Worm (Caenorhabditis elegans) whole organism, young adult: Measurements from ENCODE around the gene C56G2.5.

Source experiments
- D2030.7 ChIP-seq: fragments of 200-800 bp; sonication (Bioruptor generic); IDR thresholded peaks from 2 replicates; pipeline ENCODE4 v1.3.6; 2022; ENCODE audit warnings: missing genetic modification reagents, missing genetic modification characterization, missing compliant biosample characterization
- F49E8.2 ChIP-seq: sonication (generic microtip); optimal IDR thresholded peaks from 3 replicates; lab custom pipeline; 2017; ENCODE audit warnings: missing genetic modification characterization, mild to moderate bottlenecking, missing compliant biosample characterization, antibody characterized with exemption, moderate library complexity; ENCODE audit not compliant: insufficient read depth
- T07F8.4 ChIP-seq: sonication (generic microtip); optimal IDR thresholded peaks from 2 replicates; lab custom pipeline; 2016; ENCODE audit warnings: mild to moderate bottlenecking, missing genetic modification characterization, moderate library complexity, missing compliant biosample characterization
- Y67H2A.10 ChIP-seq: fragments of 200-800 bp; sonication (Bioruptor generic); conservative IDR thresholded peaks from 2 replicates; pipeline ENCODE4 v1.3.6; 2022; ENCODE audit warnings: missing genetic modification reagents, missing genetic modification characterization, missing compliant biosample characterization
- Y79H2A.3 ChIP-seq: fragments of 200-800 bp; sonication (Bioruptor generic); conservative IDR thresholded peaks from 2 replicates; pipeline ENCODE4 v1.3.6; 2022; ENCODE audit warnings: missing genetic modification reagents, missing genetic modification characterization, missing compliant biosample characterization
- ZK185.1 ChIP-seq: sonication (generic microtip); optimal IDR thresholded peaks from 2 replicates; lab custom pipeline; 2016; ENCODE audit warnings: mild to moderate bottlenecking, missing genetic modification characterization, missing compliant biosample characterization; ENCODE audit not compliant: poor library complexity, severe bottlenecking
- akir-1 ChIP-seq: fragments of 200-800 bp; sonication (Bioruptor generic); optimal IDR thresholded peaks from 2 replicates; lab custom pipeline; 2018; ENCODE audit warnings: mild to moderate bottlenecking, missing genetic modification characterization, moderate library complexity, missing compliant biosample characterization
- atf-7 ChIP-seq: sonication (generic microtip); optimal IDR thresholded peaks from 2 replicates; lab custom pipeline; 2017; ENCODE audit warnings: mild to moderate bottlenecking, missing genetic modification characterization, missing compliant biosample characterization
- athp-1 ChIP-seq: sonication (generic microtip); optimal IDR thresholded peaks from 2 replicates; lab custom pipeline; 2017; ENCODE audit warnings: mild to moderate bottlenecking, missing genetic modification characterization, missing compliant biosample characterization
- attf-6 ChIP-seq: fragments of 200-800 bp; sonication (Bioruptor generic); IDR thresholded peaks from 2 replicates; pipeline ENCODE4 v1.3.6; 2022; ENCODE audit warnings: missing genetic modification reagents, missing genetic modification characterization, missing compliant biosample characterization
- bed-2 ChIP-seq: fragments of 200-800 bp; sonication (Bioruptor generic); IDR thresholded peaks from 2 replicates; pipeline ENCODE4 v1.3.6; 2022; ENCODE audit warnings: missing genetic modification reagents, missing genetic modification characterization, missing compliant biosample characterization
- ceh-79 ChIP-seq: sonication (generic microtip); optimal IDR thresholded peaks from 2 replicates; lab custom pipeline; 2017; ENCODE audit warnings: mild to moderate bottlenecking, missing genetic modification characterization, missing compliant biosample characterization
- egl-18 ChIP-seq: fragments of 200-800 bp; sonication (Bioruptor generic); IDR thresholded peaks from 2 replicates; pipeline ENCODE4 v1.3.6; 2022; ENCODE audit warnings: missing genetic modification reagents, missing genetic modification characterization, missing compliant biosample characterization
- gei-17 ChIP-seq: fragments of 200-800 bp; sonication (Bioruptor generic); optimal IDR thresholded peaks from 2 replicates; lab custom pipeline; 2018; ENCODE audit warnings: mild to moderate bottlenecking, missing genetic modification characterization, missing compliant biosample characterization
- hlh-12 ChIP-seq: sonication (generic microtip); optimal IDR thresholded peaks from 2 replicates; lab custom pipeline; 2016; ENCODE audit warnings: missing genetic modification characterization, missing compliant biosample characterization
- hlh-26 ChIP-seq: fragments of 200-800 bp; sonication (Bioruptor generic); conservative IDR thresholded peaks from 2 replicates; pipeline ENCODE4 v1.3.6; 2022; ENCODE audit warnings: missing genetic modification reagents, missing genetic modification characterization, missing compliant biosample characterization
- hmg-1.2 ChIP-seq: fragments of 200-800 bp; sonication (Bioruptor generic); IDR thresholded peaks from 2 replicates; pipeline ENCODE4 v1.3.6; 2022; ENCODE audit warnings: missing genetic modification reagents, missing genetic modification characterization, missing compliant biosample characterization
- hsf-1 ChIP-seq: fragments of 200-800 bp; sonication (Bioruptor generic); IDR thresholded peaks from 2 replicates; pipeline ENCODE4 v1.3.6; 2022; ENCODE audit warnings: missing genetic modification reagents, missing genetic modification characterization, missing compliant biosample characterization
- lag-1 ChIP-seq: fragments of 200-800 bp; sonication (Bioruptor generic); IDR thresholded peaks from 2 replicates; pipeline ENCODE4 v1.3.6; 2022; ENCODE audit warnings: missing genetic modification reagents, missing genetic modification characterization, missing compliant biosample characterization
- lin-35 ChIP-seq, 3 experiments: fragments of 150-350 bp in 2 of 3; sonication (generic microtip) in 1 of 3; optimal IDR thresholded peaks; 2 replicates each; lab custom pipeline; 2014 to 2018; ENCODE audit warnings: missing biosample characterization in 3 of 3, missing genetic modification characterization in 3 of 3, missing genetic modification reagents in 3 of 3
- lin-40 ChIP-seq: sonication (generic microtip); optimal IDR thresholded peaks from 2 replicates; lab custom pipeline; 2016; ENCODE audit warnings: missing genetic modification characterization, mild to moderate bottlenecking, missing compliant biosample characterization, missing genotype, missing genetic modification reagents
- madf-10 ChIP-seq: sonication (generic microtip); optimal IDR thresholded peaks from 2 replicates; lab custom pipeline; 2016; ENCODE audit warnings: mild to moderate bottlenecking, missing genetic modification characterization, missing compliant biosample characterization
- madf-3 ChIP-seq: fragments of 200-800 bp; sonication (Bioruptor generic); IDR thresholded peaks from 2 replicates; pipeline ENCODE4 v1.3.6; 2022; ENCODE audit warnings: missing genetic modification reagents, missing genetic modification characterization, missing compliant biosample characterization
- madf-6 ChIP-seq: fragments of 200-800 bp; sonication (Bioruptor generic); IDR thresholded peaks from 2 replicates; pipeline ENCODE4 v1.3.6; 2022; ENCODE audit warnings: missing genetic modification reagents, missing genetic modification characterization, missing compliant biosample characterization
- mes-4 ChIP-seq: sonication (generic microtip); optimal IDR thresholded peaks from 2 replicates; lab custom pipeline; 2016; ENCODE audit warnings: missing genotype, missing genetic modification characterization, missing compliant biosample characterization
- nfyb-1 ChIP-seq: fragments of 200-800 bp; sonication (Bioruptor generic); IDR thresholded peaks from 2 replicates; pipeline ENCODE4 v1.3.6; 2022; ENCODE audit warnings: missing genetic modification reagents, missing genetic modification characterization, missing compliant biosample characterization
- nhr-120 ChIP-seq: fragments of 200-800 bp; sonication (Bioruptor generic); IDR thresholded peaks from 2 replicates; pipeline ENCODE4 v1.3.6; 2022; ENCODE audit warnings: missing genetic modification characterization, missing compliant biosample characterization
- pbrm-1 ChIP-seq: fragments of 200-800 bp; sonication (Bioruptor generic); IDR thresholded peaks from 2 replicates; pipeline ENCODE4 v1.3.6; 2022; ENCODE audit warnings: missing genetic modification reagents, missing genetic modification characterization, missing compliant biosample characterization
- pha-4 ChIP-seq: fragments of 150-350 bp; sonication (generic microtip); optimal IDR thresholded peaks from 2 replicates; lab custom pipeline; 2014; ENCODE audit warnings: missing biosample characterization, missing genetic modification reagents, missing genetic modification characterization
- repo-1 ChIP-seq: sonication (generic microtip); optimal IDR thresholded peaks from 2 replicates; lab custom pipeline; 2017; ENCODE audit warnings: mild to moderate bottlenecking, missing genetic modification characterization, missing compliant biosample characterization
- sdz-38 ChIP-seq: sonication (generic microtip); optimal IDR thresholded peaks from 2 replicates; lab custom pipeline; 2016; ENCODE audit warnings: missing genotype, missing genetic modification characterization, missing compliant biosample characterization
- sea-2 ChIP-seq: fragments of 200-800 bp; sonication (Bioruptor generic); IDR thresholded peaks from 2 replicates; pipeline ENCODE4 v1.3.6; 2022; ENCODE audit warnings: missing genetic modification characterization, missing compliant biosample characterization
- snpc-1.1 ChIP-seq: sonication (generic microtip); optimal IDR thresholded peaks from 2 replicates; lab custom pipeline; 2017; ENCODE audit warnings: missing genetic modification characterization, mild to moderate bottlenecking, missing compliant biosample characterization, antibody characterized with exemption, moderate library complexity, missing genotype, missing genetic modification reagents; ENCODE audit not compliant: insufficient read depth
- snpc-1.3 ChIP-seq: sonication (generic microtip); optimal IDR thresholded peaks from 2 replicates; lab custom pipeline; 2017; ENCODE audit warnings: missing genetic modification characterization, mild to moderate bottlenecking, missing compliant biosample characterization, antibody characterized with exemption, moderate library complexity, missing genotype, missing genetic modification reagents; ENCODE audit not compliant: insufficient read depth
- snpc-4 ChIP-seq, 5 experiments: fragments of 150-350 bp in 1 of 5; sonication (generic microtip) in 4 of 5; optimal IDR thresholded peaks; 2 replicates each; lab custom pipeline; 2014 to 2018; ENCODE audit warnings: missing genetic modification characterization in 5 of 5, missing biosample characterization in 3 of 5, antibody characterized with exemption in 2 of 5, mild to moderate bottlenecking in 2 of 5, missing compliant biosample characterization in 2 of 5, missing genotype in 2 of 5, moderate library complexity in 2 of 5, missing genetic modification reagents in 1 of 5
- somi-1 ChIP-seq: fragments of 200-800 bp; sonication (Bioruptor generic); optimal IDR thresholded peaks from 2 replicates; lab custom pipeline; 2018; ENCODE audit warnings: mild to moderate bottlenecking, missing genetic modification characterization, missing compliant biosample characterization
- tbp1 ChIP-seq: fragments of 200-800 bp; sonication (Bioruptor generic); optimal IDR thresholded peaks from 2 replicates; lab custom pipeline; 2018; ENCODE audit warnings: mild to moderate bottlenecking, missing genetic modification characterization, missing compliant biosample characterization
- unc-62 ChIP-seq: fragments of 150-350 bp; optimal IDR thresholded peaks from 2 replicates; lab custom pipeline; 2014; ENCODE audit warnings: missing biosample characterization, missing genetic modification reagents, missing genetic modification characterization
- xnd-1 ChIP-seq: sonication (generic microtip); optimal IDR thresholded peaks from 2 replicates; lab custom pipeline; 2016; ENCODE audit warnings: missing genotype, missing genetic modification reagents, missing genetic modification characterization, missing compliant biosample characterization
- ztf-18 ChIP-seq: sonication (generic microtip); optimal IDR thresholded peaks from 2 replicates; lab custom pipeline; 2016; ENCODE audit warnings: missing genotype, mild to moderate bottlenecking, missing genetic modification characterization, missing compliant biosample characterization
- ztf-22 ChIP-seq: fragments of 200-800 bp; sonication (Bioruptor generic); optimal IDR thresholded peaks from 2 replicates; lab custom pipeline; 2018; ENCODE audit warnings: mild to moderate bottlenecking, missing genetic modification characterization, moderate library complexity, missing compliant biosample characterization
- ztf-26 ChIP-seq: sonication (generic microtip); optimal IDR thresholded peaks from 2 replicates; lab custom pipeline; 2017; ENCODE audit warnings: missing genetic modification characterization, missing compliant biosample characterization

C56G2.5 gene

ce11 chrIII:6280070-6280596 lies 43.9 kb downstream of the C56G2.5 start, which contains the start of gene hmg-1.2 (continued):
- peak; percentile 36 for TF ChIP-seq tbp1
- TF ChIP-seq repo-1 (tag; lab: Kevin White, UChicago), result peak; percentile 73
- TF ChIP-seq ztf-18 (tag; lab: Kevin White, UChicago), result peak; percentile 18
- no peak for TF ChIP-seq snpc-1.3 (tag; lab: Kevin White, UChicago)
- no peak for TF ChIP-seq T07F8.4
- peak; percentile 86 for TF ChIP-seq nfyb-1
- peak; percentile 11 for TF ChIP-seq snpc-4 (GFP tag; optimal IDR thresholded peaks at IDR 0.05; lab: Kevin White, UChicago)
- TF ChIP-seq snpc-4 (tag; optimal IDR thresholded peaks at IDR 0.05; lab: Kevin White, UChicago), result peak in 3 of 4 experiments; percentile 60 to 75 (median 73)
- TF ChIP-seq pha-4, result peak; percentile 25
- no peak for TF ChIP-seq mes-4 (tag; lab: Kevin White, UChicago)
- TF ChIP-seq atf-7 (tag; lab: Kevin White, UChicago), result peak; percentile 67
- no peak for TF ChIP-seq D2030.7 (GFP tag; lab: Robert Waterston, UW)
- peak; percentile 50 for TF ChIP-seq athp-1 (tag; lab: Kevin White, UChicago)
- no peak for TF ChIP-seq Y79H2A.3 (GFP tag; lab: Robert Waterston, UW)
- TF ChIP-seq unc-62, result peak; percentile 83
- 0 out of 2 replicates have a peak, but pooled peaks have one; percentile 35 for TF ChIP-seq egl-18
- no peak for TF ChIP-seq Y67H2A.10 (GFP tag; lab: Robert Waterston, UW)
- peak; percentile 38; the same call in 1 of the 2 replicates for TF ChIP-seq madf-6 (GFP tag; lab: Robert Waterston, UW)
- TF ChIP-seq hsf-1, result no peak
- TF ChIP-seq ztf-26 (tag; lab: Kevin White, UChicago), result peak; percentile 69
- TF ChIP-seq gei-17 (GFP tag; lab: Kevin White, UChicago), result peak; percentile 67
- peak; percentile 85 for TF ChIP-seq lin-40 (tag; lab: Kevin White, UChicago)
- TF ChIP-seq madf-10 (tag; lab: Kevin White, UChicago), result peak; percentile 65

- no peak for TF ChIP-seq xnd-1 (tag; lab: Kevin White, UChicago)
- TF ChIP-seq hmg-1.2 (GFP tag; lab: Robert Waterston, UW), result peak; percentile 20; the same call in 1 of the 2 replicates
- peak; percentile 3 for TF ChIP-seq atf-7 (tag; lab: Kevin White, UChicago)
- TF ChIP-seq lin-35 (GFP tag; optimal IDR thresholded peaks at IDR 0.05; lab: Kevin White, UChicago), result no peak
Observed at ce11 chrIII:6279453-6279852, 44.6 kb downstream of the C56G2.5 start.

- no peak for TF ChIP-seq attf-6 (GFP tag; lab: Robert Waterston, UW)
- peak; percentile 49 for TF ChIP-seq F49E8.2 (tag; lab: Kevin White, UChicago)
- peak; percentile 60; the same call in 1 of the 2 replicates for TF ChIP-seq pbrm-1
- TF ChIP-seq snpc-1.1, result no peak
- TF ChIP-seq ztf-18 (tag; lab: Kevin White, UChicago), result peak; percentile 33
- TF ChIP-seq hlh-12 (tag; lab: Kevin White, UChicago), result no peak
- TF ChIP-seq somi-1 (GFP tag; lab: Kevin White, UChicago), result no peak
- no peak for TF ChIP-seq bed-2 (GFP tag; lab: Robert Waterston, UW)
- TF ChIP-seq snpc-1.3 (tag; lab: Kevin White, UChicago), result peak; percentile 83
- TF ChIP-seq sdz-38 (tag; lab: Kevin White, UChicago), result no peak
- peak; percentile 98 for TF ChIP-seq hmg-1.2 (GFP tag; lab: Robert Waterston, UW)
- TF ChIP-seq lag-1 (GFP tag; lab: Robert Waterston, UW), result no peak
- TF ChIP-seq snpc-4 (GFP tag; optimal IDR thresholded peaks at IDR 0.05; lab: Kevin White, UChicago), result no peak
- TF ChIP-seq snpc-4 (tag; optimal IDR thresholded peaks at IDR 0.05; lab: Kevin White, UChicago), result peak in 2 of 4 experiments; percentile 9 to 39
- TF ChIP-seq ceh-79 (tag; lab: Kevin White, UChicago), result no peak
- TF ChIP-seq madf-3, result no peak
- TF ChIP-seq athp-1 (tag; lab: Kevin White, UChicago), result peak; percentile 36
- no peak for TF ChIP-seq ZK185.1 (tag; lab: Kevin White, UChicago)
- no peak for TF ChIP-seq atf-7 (tag; lab: Kevin White, UChicago)
- peak; percentile 82 for TF ChIP-seq madf-6 (GFP tag; lab: Robert Waterston, UW)
- no peak for TF ChIP-seq ztf-26 (tag; lab: Kevin White, UChicago)
- TF ChIP-seq akir-1, result no peak
- no peak for TF ChIP-seq ztf-22 (GFP tag; lab: Kevin White, UChicago)
- no peak for TF ChIP-seq sea-2 (GFP tag; lab: Robert Waterston, UW)
- TF ChIP-seq unc-62, result no peak
- no peak for TF ChIP-seq nhr-120 (GFP tag; lab: Robert Waterston, UW)
- TF ChIP-seq hlh-26 (GFP tag; lab: Robert Waterston, UW), result no peak
Observed at ce11 chrIII:6278301-6278827, 45.7 kb downstream of the C56G2.5 start, which contains the start of gene C18F10.7. Gene C18F10.7 (minus strand): TSS chrIII:6278351.
